Worm (Caenorhabditis elegans) whole organism, young adult: Measurements from ENCODE around the gene abt-4.

Experiments used
- F57A8.1 ChIP-seq: fragments of 200-800 bp; sonication (Bioruptor generic); optimal IDR thresholded peaks from 2 replicates; lab custom pipeline; 2018; ENCODE audit warnings: mild to moderate bottlenecking, missing genetic modification characterization, moderate library complexity, missing compliant biosample characterization
- Y53G8AR.9 ChIP-seq: fragments of 200-800 bp; sonication (Bioruptor generic); conservative IDR thresholded peaks from 2 replicates; pipeline ENCODE4 v1.3.6; 2022; ENCODE audit warnings: missing genetic modification reagents, missing genetic modification characterization, missing compliant biosample characterization
- Y67H2A.10 ChIP-seq: fragments of 200-800 bp; sonication (Bioruptor generic); conservative IDR thresholded peaks from 2 replicates; pipeline ENCODE4 v1.3.6; 2022; ENCODE audit warnings: missing genetic modification reagents, missing genetic modification characterization, missing compliant biosample characterization
- atf-7 ChIP-seq: sonication (generic microtip); optimal IDR thresholded peaks from 2 replicates; lab custom pipeline; 2017; ENCODE audit warnings: mild to moderate bottlenecking, missing genetic modification characterization, missing compliant biosample characterization
- attf-5 ChIP-seq: fragments of 200-800 bp; sonication (Bioruptor generic); optimal IDR thresholded peaks from 2 replicates; lab custom pipeline; 2018; ENCODE audit warnings: mild to moderate bottlenecking, missing genetic modification characterization, missing compliant biosample characterization
- attf-6 ChIP-seq: fragments of 200-800 bp; sonication (Bioruptor generic); IDR thresholded peaks from 2 replicates; pipeline ENCODE4 v1.3.6; 2022; ENCODE audit warnings: missing genetic modification reagents, missing genetic modification characterization, missing compliant biosample characterization
- bed-1 ChIP-seq: fragments of 200-800 bp; sonication (Bioruptor generic); IDR thresholded peaks from 2 replicates; pipeline ENCODE4 v1.3.6; 2022; ENCODE audit warnings: missing genetic modification reagents, missing genetic modification characterization, missing compliant biosample characterization
- cebp-1 ChIP-seq, 2 experiments: fragments of 200-800 bp in 1 of 2; sonication (Bioruptor generic) in 1 of 2; sonication (generic microtip) in 1 of 2; IDR thresholded peaks in 1 of 2; optimal IDR thresholded peaks in 1 of 2; 2 replicates each; pipeline versions ENCODE4 v1.3.6 to Lab custom; 2017 to 2022; ENCODE audit warnings: missing compliant biosample characterization in 2 of 2, missing genetic modification characterization in 2 of 2, mild to moderate bottlenecking in 1 of 2, missing genetic modification reagents in 1 of 2, moderate library complexity in 1 of 2
- ceh-27 ChIP-seq: fragments of 200-800 bp; sonication (Bioruptor generic); optimal IDR thresholded peaks from 2 replicates; lab custom pipeline; 2018; ENCODE audit warnings: mild to moderate bottlenecking, missing genetic modification characterization, moderate library complexity, missing compliant biosample characterization
- ceh-40 ChIP-seq: fragments of 200-800 bp; sonication (Bioruptor generic); IDR thresholded peaks from 2 replicates; pipeline ENCODE4 v1.3.6; 2022; ENCODE audit warnings: missing genetic modification characterization, missing compliant biosample characterization
- chd-7 ChIP-seq: sonication (generic microtip); optimal IDR thresholded peaks from 2 replicates; lab custom pipeline; 2016; ENCODE audit warnings: mild to moderate bottlenecking, missing genetic modification characterization, moderate library complexity, missing compliant biosample characterization
- dox-1 ChIP-seq: fragments of 200-800 bp; sonication (Bioruptor generic); IDR thresholded peaks from 2 replicates; pipeline ENCODE4 v1.3.6; 2022; ENCODE audit warnings: missing genetic modification reagents, missing genetic modification characterization, missing compliant biosample characterization
- dpl-1 ChIP-seq: fragments of 150-350 bp; optimal IDR thresholded peaks from 2 replicates; lab custom pipeline; 2014; ENCODE audit warnings: missing biosample characterization, missing genetic modification reagents, missing genetic modification characterization
- egl-44 ChIP-seq: fragments of 200-800 bp; sonication (Bioruptor generic); IDR thresholded peaks from 2 replicates; pipeline ENCODE4 v1.3.6; 2022; ENCODE audit warnings: missing genetic modification reagents, missing genetic modification characterization, missing compliant biosample characterization
- ets-4 ChIP-seq: fragments of 200-800 bp; sonication (Bioruptor generic); optimal IDR thresholded peaks from 2 replicates; lab custom pipeline; 2018; ENCODE audit warnings: mild to moderate bottlenecking, missing genetic modification characterization, missing compliant biosample characterization
- fkh-3 ChIP-seq: sonication (generic microtip); optimal IDR thresholded peaks from 2 replicates; lab custom pipeline; 2016; ENCODE audit warnings: mild to moderate bottlenecking, missing genetic modification characterization, missing compliant biosample characterization
- lin-35 ChIP-seq, 3 experiments: fragments of 150-350 bp in 2 of 3; sonication (generic microtip) in 1 of 3; optimal IDR thresholded peaks; 2 replicates each; lab custom pipeline; 2014 to 2018; ENCODE audit warnings: missing biosample characterization in 3 of 3, missing genetic modification characterization in 3 of 3, missing genetic modification reagents in 3 of 3
- lin-40 ChIP-seq: sonication (generic microtip); optimal IDR thresholded peaks from 2 replicates; lab custom pipeline; 2016; ENCODE audit warnings: missing genetic modification characterization, mild to moderate bottlenecking, missing compliant biosample characterization, missing genotype, missing genetic modification reagents
- madf-3 ChIP-seq: fragments of 200-800 bp; sonication (Bioruptor generic); IDR thresholded peaks from 2 replicates; pipeline ENCODE4 v1.3.6; 2022; ENCODE audit warnings: missing genetic modification reagents, missing genetic modification characterization, missing compliant biosample characterization
- nfyb-1 ChIP-seq: fragments of 200-800 bp; sonication (Bioruptor generic); IDR thresholded peaks from 2 replicates; pipeline ENCODE4 v1.3.6; 2022; ENCODE audit warnings: missing genetic modification reagents, missing genetic modification characterization, missing compliant biosample characterization
- nhr-27 ChIP-seq: fragments of 200-800 bp; sonication (Bioruptor generic); optimal IDR thresholded peaks from 2 replicates; lab custom pipeline; 2018; ENCODE audit warnings: mild to moderate bottlenecking, missing genetic modification characterization, moderate library complexity, missing compliant biosample characterization
- nhr-80 ChIP-seq: sonication (generic microtip); optimal IDR thresholded peaks from 2 replicates; lab custom pipeline; 2016; ENCODE audit warnings: missing genetic modification characterization, missing compliant biosample characterization
- nhr-90 ChIP-seq: sonication (generic microtip); optimal IDR thresholded peaks from 2 replicates; lab custom pipeline; 2016; ENCODE audit warnings: missing genotype, mild to moderate bottlenecking, missing genetic modification characterization, missing compliant biosample characterization
- pbrm-1 ChIP-seq: fragments of 200-800 bp; sonication (Bioruptor generic); IDR thresholded peaks from 2 replicates; pipeline ENCODE4 v1.3.6; 2022; ENCODE audit warnings: missing genetic modification reagents, missing genetic modification characterization, missing compliant biosample characterization
- pha-4 ChIP-seq: fragments of 150-350 bp; sonication (generic microtip); optimal IDR thresholded peaks from 2 replicates; lab custom pipeline; 2014; ENCODE audit warnings: missing biosample characterization, missing genetic modification reagents, missing genetic modification characterization
- rcor-1 ChIP-seq: fragments of 200-800 bp; sonication (Bioruptor generic); IDR thresholded peaks from 2 replicates; pipeline ENCODE4 v1.3.6; 2022; ENCODE audit warnings: missing genetic modification reagents, missing genetic modification characterization, missing compliant biosample characterization
- rpc-1 ChIP-seq, 2 experiments: fragments of 150-350 bp in 1 of 2; sonication (generic microtip) in 1 of 2; optimal IDR thresholded peaks; 2 replicates each; lab custom pipeline; 2014 to 2018; ENCODE audit warnings: missing biosample characterization in 1 of 2, missing genetic modification characterization in 1 of 2, missing genetic modification reagents in 1 of 2, missing genotype in 1 of 2
- snpc-1.3 ChIP-seq: sonication (generic microtip); optimal IDR thresholded peaks from 2 replicates; lab custom pipeline; 2017; ENCODE audit warnings: missing genetic modification characterization, mild to moderate bottlenecking, missing compliant biosample characterization, antibody characterized with exemption, moderate library complexity, missing genotype, missing genetic modification reagents; ENCODE audit not compliant: insufficient read depth
- snpc-4 ChIP-seq, 5 experiments: fragments of 150-350 bp in 1 of 5; sonication (generic microtip) in 4 of 5; optimal IDR thresholded peaks; 2 replicates each; lab custom pipeline; 2014 to 2018; ENCODE audit warnings: missing genetic modification characterization in 5 of 5, missing biosample characterization in 3 of 5, antibody characterized with exemption in 2 of 5, mild to moderate bottlenecking in 2 of 5, missing compliant biosample characterization in 2 of 5, missing genotype in 2 of 5, moderate library complexity in 2 of 5, missing genetic modification reagents in 1 of 5
- tbp1 ChIP-seq: fragments of 200-800 bp; sonication (Bioruptor generic); optimal IDR thresholded peaks from 2 replicates; lab custom pipeline; 2018; ENCODE audit warnings: mild to moderate bottlenecking, missing genetic modification characterization, missing compliant biosample characterization
- unc-62 ChIP-seq: fragments of 150-350 bp; optimal IDR thresholded peaks from 2 replicates; lab custom pipeline; 2014; ENCODE audit warnings: missing biosample characterization, missing genetic modification reagents, missing genetic modification characterization
- ztf-22 ChIP-seq: fragments of 200-800 bp; sonication (Bioruptor generic); optimal IDR thresholded peaks from 2 replicates; lab custom pipeline; 2018; ENCODE audit warnings: mild to moderate bottlenecking, missing genetic modification characterization, moderate library complexity, missing compliant biosample characterization
- ztf-26 ChIP-seq: sonication (generic microtip); optimal IDR thresholded peaks from 2 replicates; lab custom pipeline; 2017; ENCODE audit warnings: missing genetic modification characterization, missing compliant biosample characterization
- ztf-3 ChIP-seq: fragments of 200-800 bp; sonication (Bioruptor generic); optimal IDR thresholded peaks from 2 replicates; lab custom pipeline; 2018; ENCODE audit warnings: mild to moderate bottlenecking, missing genetic modification characterization, missing compliant biosample characterization
- ztf-6 ChIP-seq: fragments of 200-800 bp; sonication (Bioruptor generic); IDR thresholded peaks from 2 replicates; pipeline ENCODE4 v1.3.6; 2022; ENCODE audit warnings: missing genetic modification reagents, missing genetic modification characterization, missing compliant biosample characterization

The abt-4 gene

ce11 chrV:336350-336749 is 5.8 kb upstream of the abt-4 start, which contains the start of gene dmd-8:
dmd-8 (minus strand) TSS chrV:336450.
- TF ChIP-seq snpc-1.3 (tag; lab: Kevin White, UChicago) (no peak), unc-62 (GFP tag; lab: Kevin White, UChicago) (no peak), dpl-1 (no peak), nhr-27 (tag; lab: Kevin White, UChicago) (no peak), rcor-1 (GFP tag; lab: Robert Waterston, UW) (no peak), Y53G8AR.9 (GFP tag; lab: Robert Waterston, UW) (no peak), ztf-3 (GFP tag; lab: Kevin White, UChicago) (no peak), bed-1 (GFP tag; lab: Robert Waterston, UW) (no peak), lin-40 (tag; lab: Kevin White, UChicago) (no peak), egl-44 (GFP tag; lab: Robert Waterston, UW) (no peak), Y67H2A.10 (GFP tag; lab: Robert Waterston, UW) (no peak), chd-7 (tag; lab: Kevin White, UChicago) (no peak), madf-3 (GFP tag; lab: Robert Waterston, UW) (no peak), ztf-22 (GFP tag; lab: Kevin White, UChicago) (no peak), ceh-40 (GFP tag; lab: Robert Waterston, UW) (no peak), lin-35 (GFP tag; optimal IDR thresholded peaks at IDR 0.05; lab: Kevin White, UChicago) (no peak), ztf-26 (tag; lab: Kevin White, UChicago) (no peak), attf-6 (no peak), nfyb-1 (no peak)

ce11 chrV:333713-334112 is 3.2 kb upstream of the abt-4 start:
- peak; percentile 55; the same call in 1 of the 2 replicates for TF ChIP-seq dox-1 (GFP tag; lab: Robert Waterston, UW)
- no peak for TF ChIP-seq rpc-1 (optimal IDR thresholded peaks at IDR 0.05; lab: Kevin White, UChicago)
- TF ChIP-seq rpc-1 (tag; optimal IDR thresholded peaks at IDR 0.05; lab: Kevin White, UChicago), result no peak
- no peak for TF ChIP-seq tbp1 (GFP tag; lab: Kevin White, UChicago)
- peak; percentile 81 for TF ChIP-seq ets-4 (GFP tag; lab: Kevin White, UChicago)
- TF ChIP-seq snpc-4 (GFP tag; optimal IDR thresholded peaks at IDR 0.05; lab: Kevin White, UChicago), result no peak
- TF ChIP-seq snpc-4 (tag; optimal IDR thresholded peaks at IDR 0.05; lab: Kevin White, UChicago), result peak; percentile 26 to 86 (median 57)
- TF ChIP-seq attf-5 (GFP tag; lab: Kevin White, UChicago), result no peak
- peak; percentile 30 for TF ChIP-seq pha-4 (tag; lab: Kevin White, UChicago)
- TF ChIP-seq nfyb-1, result peak; percentile 45; the same call in 1 of the 2 replicates
- no peak for TF ChIP-seq F57A8.1 (GFP tag; lab: Kevin White, UChicago)
- no peak for TF ChIP-seq ceh-40 (GFP tag; lab: Robert Waterston, UW)
- peak; percentile 8 for TF ChIP-seq nhr-90 (tag; lab: Kevin White, UChicago)
- TF ChIP-seq unc-62 (GFP tag; lab: Kevin White, UChicago), result peak; percentile 49
- TF ChIP-seq nhr-80, result peak; percentile 89
- no peak for TF ChIP-seq cebp-1 (GFP tag; IDR thresholded peaks at IDR 0.05; lab: Robert Waterston, UW)
- peak; percentile 68 for TF ChIP-seq cebp-1 (tag; optimal IDR thresholded peaks at IDR 0.05; lab: Kevin White, UChicago)
- TF ChIP-seq atf-7, result peak; percentile 77
- TF ChIP-seq, all 124 proteins: peak for 10

- TF ChIP-seq ets-4 (GFP tag; lab: Kevin White, UChicago) (peak; percentile 56), nhr-80 (peak; percentile 94), ceh-27 (no peak), pbrm-1 (GFP tag; lab: Robert Waterston, UW) (0 out of 2 replicates have a peak, but pooled peaks have one; percentile 25), ztf-6 (GFP tag; lab: Robert Waterston, UW) (no peak), fkh-3 (tag; lab: Kevin White, UChicago) (no peak), pha-4 (tag; lab: Kevin White, UChicago) (peak; percentile 9), cebp-1 (GFP tag; IDR thresholded peaks at IDR 0.05; lab: Robert Waterston, UW) (peak; percentile 60; the same call in 1 of the 2 replicates), cebp-1 (tag; optimal IDR thresholded peaks at IDR 0.05; lab: Kevin White, UChicago) (peak; percentile 80), dox-1 (GFP tag; lab: Robert Waterston, UW) (peak; percentile 53)
Measured at ce11 chrV:332585-332984, 2.1 kb upstream of the abt-4 start.
